Worm (Caenorhabditis elegans) whole organism, L4/young adult: ENCODE measurements around the gene Y39A3CL.3.

ENCODE experiments used
- W03F9.2 ChIP-seq: fragments of 150-350 bp; optimal IDR thresholded peaks from 2 replicates; lab custom pipeline; 2014; ENCODE audit warnings: missing biosample characterization, missing genetic modification characterization
- dao-5 ChIP-seq: sonication (generic microtip); optimal IDR thresholded peaks from 2 replicates; lab custom pipeline; 2016; ENCODE audit warnings: missing genotype, missing genetic modification characterization, moderate library complexity, missing compliant biosample characterization
- him-1 ChIP-seq: sonication (generic microtip); optimal IDR thresholded peaks from 2 replicates; lab custom pipeline; 2016; ENCODE audit warnings: missing genotype, missing genetic modification reagents, missing genetic modification characterization, missing compliant biosample characterization

Gene Y39A3CL.3

DNA sequence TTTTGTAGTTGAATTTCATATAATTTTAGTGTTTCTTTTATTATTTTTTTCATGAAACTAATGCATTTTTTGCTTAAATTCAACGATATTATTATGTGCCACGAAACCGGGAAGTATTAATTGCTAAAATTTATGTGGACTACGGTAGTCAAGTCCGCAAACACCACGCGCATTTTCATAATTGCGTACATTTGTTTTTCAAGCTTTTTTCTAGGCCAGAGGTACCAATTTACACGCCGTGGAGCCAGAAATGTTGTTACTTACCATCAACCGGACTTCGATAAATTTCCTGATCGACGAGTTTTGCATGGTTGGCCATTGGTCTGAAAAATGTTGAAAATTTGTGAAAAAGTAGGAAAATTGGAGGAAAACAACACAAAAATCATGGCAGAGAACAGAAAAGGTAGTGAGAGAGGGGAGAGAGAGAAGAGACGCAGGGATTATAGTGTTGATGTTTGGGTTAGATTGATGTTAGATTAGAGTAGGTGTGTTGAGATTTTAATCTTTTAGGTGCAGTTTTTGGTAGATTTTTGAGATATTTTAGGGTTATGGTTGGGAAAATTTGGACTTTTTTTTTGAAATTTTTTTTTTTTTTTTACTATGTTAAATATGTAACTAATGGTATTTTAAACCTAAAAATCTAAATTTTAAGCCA lies 40.5 kb downstream of the Y39A3CL.3 start, which contains the start of gene clp-4:
clp-4 (minus strand) TSS at position 323 of the 655 bp plus-strand sequence.
- TF ChIP-seq him-1 (tag; lab: Kevin White, UChicago), result no peak
- no peak for TF ChIP-seq W03F9.2

DNA sequence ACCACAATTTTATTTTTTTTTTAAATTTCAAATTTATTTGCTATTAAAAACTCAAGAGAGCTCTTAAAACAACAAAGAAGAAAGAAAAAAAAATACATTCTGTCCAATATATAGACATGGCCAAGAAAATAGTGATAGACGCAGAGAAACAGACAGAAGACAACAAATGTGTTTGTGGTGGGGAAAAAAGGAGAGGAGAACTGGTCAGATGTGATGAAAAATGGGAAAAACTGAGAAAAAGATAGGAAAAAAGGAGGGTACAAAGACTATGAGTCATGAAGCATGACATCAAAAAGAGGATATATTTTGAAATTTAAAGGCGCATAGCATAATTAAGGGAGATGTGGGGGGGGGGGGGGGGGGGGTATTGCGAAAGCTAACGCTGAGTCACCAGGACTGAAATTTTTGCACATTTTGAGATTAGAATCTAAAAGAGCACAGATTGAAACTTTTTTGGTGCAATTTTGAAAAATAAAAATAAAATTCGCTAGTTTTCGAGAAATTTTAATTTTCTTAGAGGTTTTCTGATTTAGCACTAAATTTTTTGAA lies 41.5 kb downstream of the Y39A3CL.3 start:
- TF ChIP-seq dao-5 (tag; lab: Kevin White, UChicago) (no peak), him-1 (tag; lab: Kevin White, UChicago) (no peak), W03F9.2 (peak; percentile 18)

DNA sequence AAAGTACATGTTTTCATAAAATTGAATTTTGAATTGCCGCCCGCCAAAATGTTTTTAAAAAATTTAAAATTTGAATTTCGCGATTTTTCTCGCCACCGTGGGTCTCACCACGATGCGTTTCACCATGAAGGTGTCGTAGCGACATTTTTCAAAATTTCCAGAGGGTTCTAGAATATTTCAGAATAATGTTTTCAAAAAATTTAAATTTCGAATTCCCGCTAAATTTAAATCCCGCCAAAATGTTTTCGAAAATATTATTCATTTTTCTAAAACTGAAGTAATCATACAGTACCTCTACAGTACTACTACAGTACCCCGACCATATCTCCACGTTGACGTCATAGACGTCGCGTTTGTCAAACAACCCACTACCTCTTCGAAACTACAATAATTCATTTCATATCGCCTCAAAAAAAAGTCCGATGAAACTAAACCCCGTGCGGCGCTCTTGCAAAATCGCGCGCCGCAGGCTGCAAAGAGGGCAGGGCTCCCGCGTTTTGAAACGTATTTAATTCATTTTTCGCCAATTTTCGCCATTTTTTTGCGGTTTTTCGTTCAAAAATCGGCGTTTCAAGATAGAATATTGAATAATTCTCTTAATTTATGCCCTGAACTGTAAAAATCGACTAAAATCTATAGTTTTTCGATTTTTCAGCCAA lies 46.8 kb downstream of the Y39A3CL.3 start, which contains the start of the genes pvf-1 and Y39A3CL.7:
pvf-1 (minus strand) TSS at position 51 of the 659 bp plus-strand sequence.
Y39A3CL.7 (plus strand) TSS at position 656 of the 659 bp plus-strand sequence.
- TF ChIP-seq him-1 (tag; lab: Kevin White, UChicago), result no peak
- no peak for TF ChIP-seq W03F9.2
- TF ChIP-seq dao-5 (tag; lab: Kevin White, UChicago), result no peak
